Worm (Caenorhabditis elegans) whole organism, L1 larva: ENCODE data around the gene xrn-2.
A peak's percentile ranks its signal among the peaks of the same experiment; 100 is the strongest.

Experiments
- F16B12.6 ChIP-seq: fragments of 150-350 bp; optimal IDR thresholded peaks from 2 replicates; lab custom pipeline; 2014; ENCODE audit warnings: missing biosample characterization, missing genetic modification characterization
- Y116A8C.19 ChIP-seq: sonication (generic microtip); optimal IDR thresholded peaks from 2 replicates; lab custom pipeline; 2016; ENCODE audit warnings: missing compliant biosample characterization, missing genetic modification characterization, borderline replicate concordance
- aha-1 ChIP-seq: fragments of 150-350 bp; optimal IDR thresholded peaks from 2 replicates; lab custom pipeline; 2014; ENCODE audit warnings: missing biosample characterization, missing genetic modification characterization
- blmp-1 ChIP-seq: fragments of 150-350 bp; optimal IDR thresholded peaks from 2 replicates; lab custom pipeline; 2014; ENCODE audit warnings: missing biosample characterization, missing genetic modification characterization
- ceh-63 ChIP-seq: fragments of 200-800 bp; sonication (Bioruptor generic); optimal IDR thresholded peaks from 2 replicates; lab custom pipeline; 2018; ENCODE audit warnings: mild to moderate bottlenecking, missing genetic modification characterization, missing compliant biosample characterization
- ceh-82 ChIP-seq, 3 experiments: fragments of 150-350 bp in 1 of 3; sonication (generic microtip) in 2 of 3; optimal IDR thresholded peaks; 2 replicates each; lab custom pipeline; 2014 to 2017; ENCODE audit warnings: missing biosample characterization in 3 of 3, missing genetic modification characterization in 3 of 3
- dpl-1 ChIP-seq, 3 experiments: fragments of 150-350 bp in 2 of 3; sonication (generic microtip) in 1 of 3; optimal IDR thresholded peaks; 2 replicates each; lab custom pipeline; 2014 to 2017; ENCODE audit warnings: missing biosample characterization in 3 of 3, missing genetic modification characterization in 3 of 3, missing genetic modification reagents in 3 of 3
- dsc-1 ChIP-seq: sonication (generic microtip); optimal IDR thresholded peaks from 2 replicates; lab custom pipeline; 2016; ENCODE audit warnings: mild to moderate bottlenecking, missing genetic modification characterization, missing compliant biosample characterization
- efl-1 ChIP-seq, 4 experiments: fragments of 150-350 bp; optimal IDR thresholded peaks in 3 of 4; peaks in 1 of 4; 1 replicate in 1 of 4; 2 replicates in 3 of 4; lab custom pipeline; 2014; ENCODE audit warnings: missing biosample characterization in 2 of 4, missing genetic modification characterization in 2 of 4, missing genetic modification reagents in 2 of 4
- ets-5 ChIP-seq: fragments of 200-800 bp; sonication (Bioruptor generic); IDR thresholded peaks from 2 replicates; pipeline ENCODE4 v1.3.6; 2022; ENCODE audit warnings: missing genetic modification characterization, missing compliant biosample characterization
- fkh-10 ChIP-seq: sonication (generic microtip); optimal IDR thresholded peaks from 2 replicates; lab custom pipeline; 2017; ENCODE audit warnings: missing biosample characterization, missing genetic modification reagents, missing genetic modification characterization
- fos-1 ChIP-seq: fragments of 150-350 bp; optimal IDR thresholded peaks from 2 replicates; lab custom pipeline; 2014; ENCODE audit warnings: missing biosample characterization, missing genetic modification characterization
- grh-1 ChIP-seq: fragments of 200-800 bp; sonication (Bioruptor generic); IDR thresholded peaks from 2 replicates; pipeline ENCODE4 v1.3.6; 2022; ENCODE audit warnings: missing genetic modification reagents, missing genetic modification characterization, missing compliant biosample characterization
- hlh-4 ChIP-seq: sonication (generic microtip); optimal IDR thresholded peaks from 2 replicates; lab custom pipeline; 2016; ENCODE audit warnings: mild to moderate bottlenecking, missing genetic modification characterization, missing compliant biosample characterization
- isw-1 ChIP-seq: fragments of 200-800 bp; sonication (Bioruptor generic); IDR thresholded peaks from 2 replicates; pipeline ENCODE4 v1.3.6; 2022; ENCODE audit warnings: missing genetic modification characterization, missing compliant biosample characterization
- lin-13 ChIP-seq: fragments of 150-350 bp; optimal IDR thresholded peaks from 2 replicates; lab custom pipeline; 2014; ENCODE audit warnings: missing biosample characterization, missing genetic modification reagents, missing genetic modification characterization
- lin-14 ChIP-seq: fragments of 200-800 bp; sonication (Bioruptor generic); optimal IDR thresholded peaks from 2 replicates; lab custom pipeline; 2018; ENCODE audit warnings: mild to moderate bottlenecking, missing genetic modification characterization, moderate library complexity, missing compliant biosample characterization
- lin-15B ChIP-seq: fragments of 150-350 bp; sonication (generic microtip); optimal IDR thresholded peaks from 3 replicates; lab custom pipeline; 2014; ENCODE audit warnings: missing biosample characterization, missing genetic modification characterization
- lin-35 ChIP-seq, 2 experiments: fragments of 150-350 bp; optimal IDR thresholded peaks; 2 replicates each; lab custom pipeline; 2014; ENCODE audit warnings: missing biosample characterization in 2 of 2, missing genetic modification characterization in 2 of 2, missing genetic modification reagents in 2 of 2
- lin-39 ChIP-seq: fragments of 150-350 bp; optimal IDR thresholded peaks from 2 replicates; lab custom pipeline; 2014; ENCODE audit warnings: missing biosample characterization, missing genetic modification reagents, missing genetic modification characterization
- lsy-2 ChIP-seq, 2 experiments: fragments of 150-350 bp; optimal IDR thresholded peaks; 2 replicates each; lab custom pipeline; 2014; ENCODE audit warnings: missing biosample characterization in 2 of 2, missing genetic modification characterization in 2 of 2
- nhr-12 ChIP-seq: sonication (generic microtip); optimal IDR thresholded peaks from 2 replicates; lab custom pipeline; 2017; ENCODE audit warnings: missing biosample characterization, missing genetic modification characterization
- nhr-19 ChIP-seq: fragments of 200-800 bp; sonication (Bioruptor generic); conservative IDR thresholded peaks from 2 replicates; pipeline ENCODE4 v1.3.6; 2022; ENCODE audit warnings: missing genetic modification characterization, missing compliant biosample characterization
- nhr-20 ChIP-seq: sonication (generic microtip); optimal IDR thresholded peaks from 2 replicates; lab custom pipeline; 2016; ENCODE audit warnings: mild to moderate bottlenecking, missing genetic modification characterization, missing compliant biosample characterization
- nhr-237 ChIP-seq: fragments of 150-350 bp; optimal IDR thresholded peaks from 2 replicates; lab custom pipeline; 2014; ENCODE audit warnings: missing biosample characterization, missing genetic modification characterization
- nhr-28 ChIP-seq: fragments of 150-350 bp; optimal IDR thresholded peaks from 2 replicates; lab custom pipeline; 2014; ENCODE audit warnings: missing biosample characterization, missing genetic modification characterization
- nhr-47 ChIP-seq: sonication (generic microtip); optimal IDR thresholded peaks from 2 replicates; lab custom pipeline; 2016; ENCODE audit warnings: mild to moderate bottlenecking, missing genetic modification characterization, moderate library complexity, missing compliant biosample characterization
- nhr-71 ChIP-seq: sonication (generic microtip); optimal IDR thresholded peaks from 2 replicates; lab custom pipeline; 2016; ENCODE audit warnings: mild to moderate bottlenecking, missing genetic modification characterization, moderate library complexity, missing compliant biosample characterization
- nhr-76 ChIP-seq: sonication (generic microtip); optimal IDR thresholded peaks from 2 replicates; lab custom pipeline; 2017; ENCODE audit warnings: missing biosample characterization, missing genetic modification characterization
- nhr-77 ChIP-seq: fragments of 150-350 bp; optimal IDR thresholded peaks from 2 replicates; lab custom pipeline; 2014; ENCODE audit warnings: missing biosample characterization, missing genetic modification characterization
- nhr-84 ChIP-seq: sonication (generic microtip); optimal IDR thresholded peaks from 2 replicates; lab custom pipeline; 2017; ENCODE audit warnings: missing biosample characterization, missing genetic modification characterization
- nhr-85 ChIP-seq: sonication (generic microtip); peaks from one replicate; lab custom pipeline; 2016; ENCODE audit warnings: missing genetic modification characterization, inconsistent platforms, missing compliant biosample characterization
- nhr-90 ChIP-seq: sonication (generic microtip); optimal IDR thresholded peaks from 2 replicates; lab custom pipeline; 2016; ENCODE audit warnings: mild to moderate bottlenecking, missing genetic modification characterization, missing compliant biosample characterization; ENCODE audit not compliant: poor library complexity
- pqm-1 ChIP-seq: sonication (generic microtip); optimal IDR thresholded peaks from 3 replicates; lab custom pipeline; 2017; ENCODE audit warnings: missing biosample characterization, missing genetic modification characterization
- rnt-1 ChIP-seq: sonication (generic microtip); optimal IDR thresholded peaks from 2 replicates; lab custom pipeline; 2016; ENCODE audit warnings: mild to moderate bottlenecking, missing genetic modification characterization, moderate library complexity, missing compliant biosample characterization
- snpc-4 ChIP-seq: fragments of 150-350 bp; optimal IDR thresholded peaks from 2 replicates; lab custom pipeline; 2014; ENCODE audit warnings: missing biosample characterization, missing genetic modification characterization
- sptf-1 ChIP-seq: fragments of 150-350 bp; optimal IDR thresholded peaks from 2 replicates; lab custom pipeline; 2014; ENCODE audit warnings: missing biosample characterization, missing genetic modification characterization
- sup-37 ChIP-seq: fragments of 200-800 bp; sonication (Bioruptor generic); optimal IDR thresholded peaks from 2 replicates; lab custom pipeline; 2018; ENCODE audit warnings: mild to moderate bottlenecking, missing genetic modification characterization, missing compliant biosample characterization
- tbx-2 ChIP-seq: sonication (generic microtip); optimal IDR thresholded peaks from 2 replicates; lab custom pipeline; 2016; ENCODE audit warnings: missing genetic modification characterization, missing compliant biosample characterization
- unc-30 ChIP-seq: sonication (generic microtip); optimal IDR thresholded peaks from 2 replicates; lab custom pipeline; 2017; ENCODE audit warnings: missing biosample characterization, missing genetic modification characterization
- unc-86 ChIP-seq: sonication (generic microtip); optimal IDR thresholded peaks from 2 replicates; lab custom pipeline; 2016; ENCODE audit warnings: missing genetic modification characterization, missing compliant biosample characterization
- xbp-1 ChIP-seq: sonication (generic microtip); optimal IDR thresholded peaks from 2 replicates; lab custom pipeline; 2016; ENCODE audit warnings: missing genetic modification characterization, missing compliant biosample characterization
- ztf-11 ChIP-seq, 2 experiments: sonication (generic microtip); optimal IDR thresholded peaks; 2 replicates each; lab custom pipeline; 2016 to 2017; ENCODE audit warnings: missing genetic modification characterization in 2 of 2, missing biosample characterization in 1 of 2, missing compliant biosample characterization in 1 of 2
- ztf-4 ChIP-seq: fragments of 150-350 bp; optimal IDR thresholded peaks from 2 replicates; lab custom pipeline; 2014; ENCODE audit warnings: missing biosample characterization, missing genetic modification characterization

The xrn-2 gene

DNA sequence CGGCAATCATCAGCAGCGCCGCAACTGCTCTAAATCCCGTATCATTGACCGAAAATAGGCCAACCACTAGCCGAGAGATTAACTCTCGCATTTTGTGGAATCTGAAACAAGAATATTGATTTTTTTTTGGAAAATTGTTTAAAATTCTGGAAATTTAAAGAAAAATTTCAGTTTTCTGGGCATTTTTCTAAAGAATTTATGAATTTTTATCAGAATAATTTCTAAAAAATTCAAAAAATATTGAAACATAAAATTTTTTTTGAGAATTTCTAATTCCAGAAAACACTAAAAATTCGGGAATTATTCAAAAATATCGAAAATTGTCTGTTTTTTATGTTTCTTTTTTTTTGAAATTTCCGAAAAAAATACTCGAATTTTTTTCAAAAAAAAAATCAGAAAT, 22.8 kb upstream of the xrn-2 start, which contains the start of gene algn-3:
Gene algn-3 (minus strand): TSS at position 101 of the 400 bp plus-strand sequence.
- TF ChIP-seq nhr-12 (tag; lab: Kevin White, UChicago) (no peak), sptf-1 (tag; lab: Kevin White, UChicago) (no peak), blmp-1 (no peak), grh-1 (GFP tag; lab: Robert Waterston, UW) (no peak), nhr-19 (GFP tag; lab: Robert Waterston, UW) (no peak), unc-30 (no peak), snpc-4 (tag; lab: Kevin White, UChicago) (no peak), ztf-11 (tag; optimal IDR thresholded peaks at IDR 0.05; lab: Kevin White, UChicago) (no peak), fos-1 (no peak), unc-86 (tag; lab: Kevin White, UChicago) (no peak), nhr-76 (tag; lab: Kevin White, UChicago) (no peak), nhr-28 (tag; lab: Kevin White, UChicago) (no peak), Y116A8C.19 (tag; lab: Kevin White, UChicago) (no peak), lin-13 (GFP tag; lab: Kevin White, UChicago) (no peak), hlh-4 (tag; lab: Kevin White, UChicago) (no peak), lin-39 (tag; lab: Kevin White, UChicago) (no peak)

ce11 chrII:14136302-14136701, 19.3 kb upstream of the xrn-2 start:
- TF ChIP-seq ets-5 (GFP tag; lab: Robert Waterston, UW): no peak
- TF ChIP-seq xbp-1: no peak
- TF ChIP-seq sup-37 (GFP tag; lab: Kevin White, UChicago): no peak
- no peak for TF ChIP-seq lin-15B (tag; lab: Kevin White, UChicago)
- no peak for TF ChIP-seq fkh-10 (GFP tag; lab: Kevin White, UChicago)
- no peak for TF ChIP-seq dsc-1
- no peak for TF ChIP-seq pqm-1 (tag; lab: Kevin White, UChicago)
- TF ChIP-seq lin-13 (GFP tag; lab: Kevin White, UChicago): no peak
- TF ChIP-seq nhr-84 (tag; lab: Kevin White, UChicago): no peak
- no peak for TF ChIP-seq nhr-237 (tag; lab: Kevin White, UChicago)
- TF ChIP-seq aha-1: no peak
- TF ChIP-seq lin-14: no peak
- TF ChIP-seq ztf-4 (tag; lab: Kevin White, UChicago): no peak
- TF ChIP-seq, all 84 proteins: peak for 0

DNA sequence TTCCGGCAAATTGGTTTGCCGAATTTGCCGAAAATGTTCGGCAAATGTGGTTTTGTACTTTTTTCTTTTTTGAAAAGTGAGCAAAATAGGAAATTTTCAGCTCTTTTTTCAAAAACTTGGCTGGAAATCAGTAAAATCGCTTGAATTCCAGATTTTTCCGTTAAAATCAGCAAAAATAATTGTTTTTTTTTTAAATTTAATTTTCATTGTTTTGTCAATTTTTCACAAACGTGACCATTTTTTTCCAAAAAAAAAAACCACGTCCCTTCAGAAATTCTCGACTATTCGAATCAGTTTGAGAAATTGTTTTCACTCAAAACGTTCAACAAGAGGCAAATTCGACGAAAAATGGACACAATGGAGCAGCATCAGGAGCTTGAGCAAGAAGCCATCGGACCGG, 18.0 kb upstream of the xrn-2 start, which contains the start of gene K09E4.1:
Gene K09E4.1 (plus strand): TSS at position 301 of the 400 bp plus-strand sequence.
- TF ChIP-seq lsy-2 (tag; optimal IDR thresholded peaks at IDR 0.05; lab: Kevin White, UChicago) (no peak), nhr-19 (GFP tag; lab: Robert Waterston, UW) (no peak)

ce11 chrII:14138849-14139419, 16.6 kb upstream of the xrn-2 start:
- no peak for TF ChIP-seq efl-1 (optimal IDR thresholded peaks at IDR 0.05; lab: Kevin White, UChicago)
- peak in 1 of 2 experiments; percentile 4 for TF ChIP-seq efl-1 (GFP tag; optimal IDR thresholded peaks at IDR 0.05 in 1 of 2; lab: Kevin White, UChicago)
- TF ChIP-seq ceh-63 (GFP tag; lab: Kevin White, UChicago): no peak

DNA sequence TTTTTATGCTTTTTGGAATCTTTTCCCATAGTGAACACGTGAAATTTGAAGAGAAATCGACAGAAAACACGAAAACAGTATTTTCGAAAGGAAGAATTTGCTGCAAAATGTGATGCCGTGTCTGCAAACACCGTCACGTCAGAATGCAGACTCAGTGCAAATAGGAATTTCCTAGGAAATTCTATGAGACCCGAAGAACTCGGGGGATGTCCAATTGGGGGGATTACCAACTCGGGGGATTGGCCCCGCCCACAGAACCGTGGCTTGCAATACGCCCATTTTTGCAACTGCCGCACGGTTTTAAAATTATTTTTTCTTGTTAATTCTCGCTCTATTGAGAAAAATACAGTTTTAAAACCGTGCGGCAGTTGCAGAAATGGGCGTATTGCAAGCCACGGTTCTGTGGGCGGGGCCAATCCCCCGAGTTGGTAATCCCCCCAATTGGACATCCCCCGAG, 13.4 kb upstream of the xrn-2 start, which contains the start of gene cacn-1:
Gene cacn-1 (minus strand): TSS at position 51 of the 457 bp plus-strand sequence.
- TF ChIP-seq xbp-1 (peak; percentile 39), nhr-20 (tag; lab: Kevin White, UChicago) (peak; percentile 42), dsc-1 (peak; percentile 14), unc-86 (tag; lab: Kevin White, UChicago) (peak; percentile 47), rnt-1 (tag; lab: Kevin White, UChicago) (peak; percentile 74), nhr-77 (tag; lab: Kevin White, UChicago) (peak; percentile 55), lsy-2 (tag; optimal IDR thresholded peaks at IDR 0.05; lab: Kevin White, UChicago) (peak; percentile 48 to 55), efl-1 (optimal IDR thresholded peaks at IDR 0.05; lab: Kevin White, UChicago) (peak; percentile 46 to 62), efl-1 (GFP tag; optimal IDR thresholded peaks at IDR 0.05 in 1 of 2; lab: Kevin White, UChicago) (peak; percentile 58 to 96), lin-35 (GFP tag; optimal IDR thresholded peaks at IDR 0.05; lab: Kevin White, UChicago) (peak; percentile 30 to 44), ceh-82 (tag; optimal IDR thresholded peaks at IDR 0.05; lab: Kevin White, UChicago) (peak; percentile 3 to 59 (median 34)), isw-1 (GFP tag; lab: Robert Waterston, UW) (peak; percentile 45), nhr-47 (tag; lab: Kevin White, UChicago) (peak; percentile 66), nhr-90 (peak; percentile 65), dpl-1 (GFP tag; optimal IDR thresholded peaks at IDR 0.05; lab: Kevin White, UChicago) (peak; percentile 27 to 64 (median 51)), F16B12.6 (peak; percentile 93), nhr-19 (GFP tag; lab: Robert Waterston, UW) (peak; percentile 68), nhr-71 (tag; lab: Kevin White, UChicago) (peak; percentile 5), nhr-85 (tag; lab: Kevin White, UChicago) (peak; percentile 57), tbx-2 (tag; lab: Kevin White, UChicago) (peak; percentile 44)
